Fruit fly (Drosophila melanogaster) whole organism, embryonic: Measurements from ENCODE around the gene CG13124.

Experiments used
- B-H2 ChIP-seq: fragments of 200-800 bp; sonication (Bioruptor generic); optimal IDR thresholded peaks from 2 replicates; lab custom pipeline; 2018; ENCODE audit warnings: missing biosample characterization, mild to moderate bottlenecking, missing genetic modification characterization
- CG2199 ChIP-seq: fragments of 200-800 bp; sonication (Bioruptor generic); IDR thresholded peaks from 3 replicates; pipeline ENCODE4 v1.3.6; 2022; ENCODE audit warnings: missing biosample characterization, missing genetic modification characterization
- CG8478 ChIP-seq: fragments of >200 bp; optimal IDR thresholded peaks from 2 replicates; lab custom pipeline; 2018
- D ChIP-seq, 2 experiments: fragments of 200-800 bp in 1 of 2; fragments of >200 bp in 1 of 2; sonication (Bioruptor generic) in 1 of 2; optimal IDR thresholded peaks; 2 replicates in 1 of 2; 3 replicates in 1 of 2; lab custom pipeline; 2017; ENCODE audit warnings: mild to moderate bottlenecking in 1 of 2, missing biosample characterization in 1 of 2, missing genetic modification characterization in 1 of 2, missing genetic modification reagents in 1 of 2
- nom ChIP-seq: fragments of 200-800 bp; sonication (Bioruptor generic); optimal IDR thresholded peaks from 2 replicates; lab custom pipeline; 2017; ENCODE audit warnings: missing biosample characterization, missing genetic modification characterization, mild to moderate bottlenecking, moderate library complexity, missing genetic modification reagents
- rib ChIP-seq: fragments of 200-800 bp; sonication (Bioruptor generic); IDR thresholded peaks from 2 replicates; pipeline ENCODE4 v1.3.6; 2022; ENCODE audit warnings: missing biosample characterization, missing genetic modification characterization
- tap ChIP-seq: fragments of 200-800 bp; optimal IDR thresholded peaks from 3 replicates; lab custom pipeline; 2019; ENCODE audit warnings: missing biosample characterization, mild to moderate bottlenecking, missing genetic modification characterization, moderate library complexity

- TF ChIP-seq rib (GFP tag; lab: Robert Waterston, UW) = no peak
- no peak for TF ChIP-seq CG2199 (GFP tag; lab: Robert Waterston, UW)
- no peak for TF ChIP-seq B-H2 (GFP tag; lab: Kevin White, UChicago)
- no peak for TF ChIP-seq D (optimal IDR thresholded peaks at IDR 0.05; lab: Kevin White, UChicago)
- TF ChIP-seq D (GFP tag; optimal IDR thresholded peaks at IDR 0.05; lab: Kevin White, UChicago) = no peak
- TF ChIP-seq CG8478 (lab: Kevin White, UChicago) = no peak
- TF ChIP-seq nom (GFP tag; lab: Kevin White, UChicago) = no peak
- no peak for TF ChIP-seq tap (tag; lab: Kevin White, UChicago)
Measured at dm6 chr2L:9946051-9946450, 37.6 kb upstream of the CG13124 start.
